Fruit fly (Drosophila melanogaster): ENCODE data around the gene Syx16.

DNA sequence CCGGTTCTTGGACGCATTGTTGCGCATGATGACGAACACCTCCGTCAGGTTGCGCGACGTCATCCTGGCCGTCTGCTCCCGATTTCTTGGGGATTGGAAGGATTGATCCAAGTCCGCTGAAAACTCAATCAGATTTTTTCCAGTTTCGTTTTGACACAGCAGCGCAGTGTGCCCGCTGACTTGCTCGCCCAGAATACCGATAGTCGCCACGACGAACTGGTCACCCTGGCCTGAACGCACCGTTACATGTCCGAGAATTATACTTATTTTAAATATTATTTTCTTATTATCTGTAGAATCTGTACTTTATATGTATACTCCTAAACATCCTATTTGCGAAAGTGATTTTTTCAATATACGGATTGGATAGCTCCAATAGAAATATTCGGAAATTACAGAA lies at the start of gene Syx16:
- TF ChIP-seq CG8478 (optimal IDR thresholded peaks at IDR 0.05) (no peak), CTCF (optimal IDR thresholded peaks at IDR 0.05) (no peak)
